Worm (Caenorhabditis elegans): ENCODE results near the gene epg-5.

The epg-5 gene

DNA sequence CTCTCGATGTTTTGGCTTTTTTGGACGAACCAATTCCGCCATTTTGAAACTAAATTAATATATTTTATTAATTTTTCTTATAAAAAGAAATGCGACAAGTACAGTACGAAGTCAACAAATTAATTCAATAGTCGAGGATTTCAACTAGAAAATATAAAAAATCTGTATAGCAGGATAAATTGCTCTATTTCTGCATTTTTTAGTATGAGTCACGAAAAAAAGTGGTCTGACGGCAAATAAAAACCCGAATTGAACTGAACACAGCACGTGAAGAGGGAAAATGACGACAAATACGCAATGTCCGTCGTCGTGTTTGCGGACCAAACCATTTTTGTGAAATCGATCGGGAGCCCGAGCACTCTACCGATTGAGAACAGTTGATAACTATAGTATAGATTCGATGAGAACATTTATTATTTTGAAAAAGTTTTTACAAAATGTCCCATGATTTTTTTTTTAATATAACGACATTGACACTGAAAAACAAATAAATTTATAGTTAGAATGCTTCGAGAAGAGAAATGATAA, at the start of gene epg-5:
epg-5 (minus strand) TSS at position 51 of the 528 bp plus-strand sequence.
- TF ChIP-seq tbx-37 (GFP tag; conservative IDR thresholded peaks at IDR 0.05) (no peak), tbx-11 (GFP tag; IDR thresholded peaks at IDR 0.05) (no peak), hmg-4 (GFP tag; optimal IDR thresholded peaks at IDR 0.05) (no peak), ceh-36 (tag; optimal IDR thresholded peaks at IDR 0.05) (no peak), B0310.2 (tag; optimal IDR thresholded peaks at IDR 0.05) (no peak), ama-1 (optimal IDR thresholded peaks at IDR 0.05) (no peak), flt-1 (GFP tag; IDR thresholded peaks at IDR 0.05) (no peak), ceh-13 (GFP tag; optimal IDR thresholded peaks at IDR 0.05) (no peak), hnd-1 (tag; optimal IDR thresholded peaks at IDR 0.05) (no peak), F13C5.2 (tag; optimal IDR thresholded peaks at IDR 0.05) (no peak), scrt-1 (GFP tag; IDR thresholded peaks at IDR 0.05) (no peak), aly-1 (tag; optimal IDR thresholded peaks at IDR 0.05) (no peak), hmbx-1 (tag; optimal IDR thresholded peaks at IDR 0.05) (no peak), tra-4 (tag; optimal IDR thresholded peaks at IDR 0.05) (no peak), pes-1 (GFP tag; IDR thresholded peaks at IDR 0.05) (no peak), ets-7 (tag; optimal IDR thresholded peaks at IDR 0.05) (no peak)

DNA sequence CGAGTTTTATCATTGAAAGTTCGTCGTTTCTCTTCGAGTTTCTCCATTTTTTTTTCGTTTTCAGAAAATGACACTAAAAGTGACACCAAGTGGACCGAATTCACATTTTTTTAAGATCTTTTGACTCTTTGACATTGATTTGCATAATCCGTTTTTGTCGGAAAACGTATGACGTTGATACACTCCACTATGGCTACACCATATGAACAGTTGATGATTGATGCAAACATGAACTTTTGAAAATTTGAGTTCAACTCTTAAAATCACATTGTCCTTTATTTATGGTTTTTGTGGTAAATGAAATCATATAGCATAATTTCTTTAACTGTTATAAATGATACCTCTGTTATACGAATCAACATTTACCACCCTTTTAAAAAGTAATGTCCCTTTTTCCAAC, 49.6 kb upstream of the epg-5 start, which contains the start of gene T19D12.10:
T19D12.10 (minus strand) TSS at position 101 of the 400 bp plus-strand sequence.
- TF ChIP-seq B0310.2 (tag; optimal IDR thresholded peaks at IDR 0.05) (no peak), hmbx-1 (tag; optimal IDR thresholded peaks at IDR 0.05) (no peak), hmg-4 (GFP tag; optimal IDR thresholded peaks at IDR 0.05) (no peak), ceh-13 (GFP tag; optimal IDR thresholded peaks at IDR 0.05) (no peak)

DNA sequence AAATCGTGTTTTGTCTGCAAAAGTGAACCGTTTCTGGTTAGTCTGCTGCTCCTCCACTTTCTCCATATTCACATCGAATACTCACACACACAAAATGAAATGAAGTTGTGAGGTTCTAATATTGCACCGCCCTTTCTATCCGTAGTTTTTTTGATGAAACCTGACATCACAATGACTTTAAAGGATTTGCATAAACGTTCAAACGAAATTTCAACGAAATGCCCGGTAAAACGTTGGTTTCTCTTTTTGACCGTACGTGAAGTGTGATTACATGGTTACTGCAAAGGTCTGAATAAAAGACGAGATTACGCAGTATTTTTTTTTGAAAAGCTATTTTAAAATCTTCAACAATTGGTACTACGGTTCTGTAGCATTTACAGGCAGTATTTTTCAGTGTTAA, 45.1 kb upstream of the epg-5 start, which contains the start of gene T19D12.9:
T19D12.9 (minus strand) TSS at position 101 of the 400 bp plus-strand sequence.
- TF ChIP-seq scrt-1 (GFP tag; IDR thresholded peaks at IDR 0.05) (no peak), ama-1 (optimal IDR thresholded peaks at IDR 0.05) (no peak), ets-7 (tag; optimal IDR thresholded peaks at IDR 0.05) (no peak), ceh-36 (tag; optimal IDR thresholded peaks at IDR 0.05) (no peak), ceh-13 (GFP tag; optimal IDR thresholded peaks at IDR 0.05) (no peak), aly-1 (tag; optimal IDR thresholded peaks at IDR 0.05) (no peak), tbx-37 (GFP tag; conservative IDR thresholded peaks at IDR 0.05) (no peak)

DNA sequence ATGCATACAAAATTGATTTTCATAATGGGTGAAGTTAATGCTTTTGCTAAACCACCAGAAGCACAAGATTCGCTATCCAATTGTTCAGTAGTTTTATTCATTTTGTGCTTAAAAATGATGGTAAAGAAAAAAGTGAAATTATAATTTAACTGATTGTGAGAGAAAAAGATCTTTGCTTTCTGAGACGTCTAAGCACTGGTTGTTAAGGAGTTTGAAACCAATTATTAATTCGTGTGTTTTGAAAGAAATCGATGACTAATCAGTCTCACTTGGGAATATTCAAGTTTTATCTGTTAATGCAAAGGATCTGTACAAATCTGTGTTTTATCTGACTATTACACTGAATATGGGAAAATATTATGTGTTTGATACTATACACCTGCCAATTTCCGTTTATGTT, 42.6 kb upstream of the epg-5 start, which contains the start of gene sra-26:
sra-26 (minus strand) TSS at position 101 of the 400 bp plus-strand sequence.
- no peak for TF ChIP-seq ceh-13 (GFP tag; optimal IDR thresholded peaks at IDR 0.05)

DNA sequence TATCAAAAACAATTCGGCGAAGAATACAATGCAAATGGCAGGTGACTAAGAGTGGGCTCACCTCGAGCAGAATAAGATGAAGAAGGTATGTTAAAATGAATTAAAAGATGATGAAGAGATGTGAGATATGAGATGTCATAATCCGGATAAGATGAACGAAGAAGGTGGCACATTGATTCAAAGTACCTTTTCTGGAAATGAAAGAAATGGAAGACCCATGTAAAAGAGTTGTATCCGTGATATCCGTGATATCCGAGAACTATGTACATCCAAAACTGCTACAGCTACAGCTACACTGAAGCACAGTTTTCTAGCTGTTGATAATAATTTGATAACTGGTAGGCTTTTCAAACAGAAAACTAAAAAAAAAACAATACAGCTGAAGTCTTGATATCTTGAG, 39.9 kb upstream of the epg-5 start, which contains the start of gene oig-8:
oig-8 (minus strand) TSS at position 101 of the 400 bp plus-strand sequence.
- no peak for TF ChIP-seq ets-7 (tag; optimal IDR thresholded peaks at IDR 0.05)
- TF ChIP-seq hmbx-1 (tag; optimal IDR thresholded peaks at IDR 0.05): no peak
- no peak for TF ChIP-seq flt-1 (GFP tag; IDR thresholded peaks at IDR 0.05)
- TF ChIP-seq hmg-4 (GFP tag; optimal IDR thresholded peaks at IDR 0.05): no peak
- TF ChIP-seq hnd-1 (tag; optimal IDR thresholded peaks at IDR 0.05): no peak
- no peak for TF ChIP-seq pes-1 (GFP tag; IDR thresholded peaks at IDR 0.05)
- TF ChIP-seq ceh-13 (GFP tag; optimal IDR thresholded peaks at IDR 0.05): no peak
- no peak for TF ChIP-seq ceh-36 (tag; optimal IDR thresholded peaks at IDR 0.05)
- no peak for TF ChIP-seq tra-4 (tag; optimal IDR thresholded peaks at IDR 0.05)
- no peak for TF ChIP-seq tbx-11 (GFP tag; IDR thresholded peaks at IDR 0.05)
- no peak for TF ChIP-seq B0310.2 (tag; optimal IDR thresholded peaks at IDR 0.05)
- TF ChIP-seq sea-1 (GFP tag; conservative IDR thresholded peaks at IDR 0.05): no peak

DNA sequence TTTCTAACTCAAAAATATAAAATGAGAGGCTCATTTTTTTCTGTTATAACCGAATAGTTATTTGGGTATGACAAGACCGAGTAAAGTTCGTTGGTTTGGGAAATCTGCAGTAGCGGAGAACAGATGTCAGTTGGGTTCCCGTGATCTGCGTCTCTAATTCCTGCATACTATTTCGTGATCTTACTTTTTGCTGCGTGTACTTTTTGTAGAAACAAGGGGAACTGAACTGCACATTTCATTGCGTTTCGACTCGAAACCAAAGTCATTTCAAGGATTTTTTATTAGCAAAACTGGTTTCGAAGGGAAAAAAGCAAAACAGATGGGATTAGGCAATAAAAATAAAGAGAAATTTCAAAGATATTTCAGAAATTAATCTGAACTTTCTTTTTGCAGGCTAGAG, 37.7 kb upstream of the epg-5 start:
- TF ChIP-seq hnd-1 (tag; optimal IDR thresholded peaks at IDR 0.05) (no peak), F13C5.2 (tag; optimal IDR thresholded peaks at IDR 0.05) (no peak), ceh-13 (GFP tag; optimal IDR thresholded peaks at IDR 0.05) (no peak), hmg-4 (GFP tag; optimal IDR thresholded peaks at IDR 0.05) (no peak), aly-1 (tag; optimal IDR thresholded peaks at IDR 0.05) (no peak)

DNA sequence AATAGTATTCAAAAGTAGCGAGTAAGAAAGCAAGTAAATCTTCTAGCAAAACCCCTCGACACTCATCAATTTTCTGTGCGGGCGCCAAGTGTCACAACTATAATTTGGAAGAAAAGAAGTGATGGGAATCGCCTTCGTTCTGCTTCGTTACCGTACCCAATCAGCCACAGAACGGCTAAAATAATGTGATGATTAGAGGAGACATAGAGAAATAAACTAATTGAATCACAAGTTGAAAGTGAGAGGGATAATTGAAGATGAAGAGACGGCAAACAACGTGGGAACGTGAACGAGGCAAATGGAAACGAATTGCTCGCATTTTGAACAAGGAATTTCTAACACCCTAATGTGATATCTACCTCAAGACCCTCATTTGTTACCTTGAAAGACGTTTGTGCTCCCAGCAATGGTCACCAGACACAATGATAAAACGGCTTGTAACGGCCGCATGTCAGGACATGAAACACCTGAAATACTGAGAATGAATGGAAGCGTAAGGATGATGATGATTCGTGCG, 33.5 kb upstream of the epg-5 start, which contains the start of gene T19D12.6:
T19D12.6 (minus strand) TSS at position 467 of the 517 bp plus-strand sequence.
- TF ChIP-seq pes-1 (GFP tag; IDR thresholded peaks at IDR 0.05) (no peak), hmbx-1 (tag; optimal IDR thresholded peaks at IDR 0.05) (no peak), tbx-11 (GFP tag; IDR thresholded peaks at IDR 0.05) (no peak), ceh-36 (tag; optimal IDR thresholded peaks at IDR 0.05) (no peak)

DNA sequence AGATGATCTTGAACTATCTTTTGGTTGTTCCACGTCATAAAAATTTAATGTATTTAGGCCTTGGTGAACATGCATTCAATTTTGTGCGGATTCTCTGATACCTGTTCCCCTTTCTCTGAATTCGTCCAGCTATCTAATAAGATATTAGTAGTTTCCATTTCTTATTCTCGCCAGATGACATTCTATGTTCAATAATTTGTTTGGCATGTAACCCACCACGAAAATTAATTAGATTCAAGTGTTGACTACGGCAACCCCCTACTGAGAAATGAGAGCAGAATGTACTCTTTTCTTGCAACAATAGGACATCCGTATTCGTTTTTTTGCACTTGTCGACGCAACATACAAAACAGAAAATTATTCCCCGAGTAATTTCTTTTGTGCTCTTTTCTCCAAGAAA, 33.0 kb upstream of the epg-5 start:
- TF ChIP-seq flt-1 (GFP tag; IDR thresholded peaks at IDR 0.05) (no peak), ets-7 (tag; optimal IDR thresholded peaks at IDR 0.05) (no peak), pes-1 (GFP tag; IDR thresholded peaks at IDR 0.05) (no peak), hmbx-1 (tag; optimal IDR thresholded peaks at IDR 0.05) (no peak), ceh-13 (GFP tag; optimal IDR thresholded peaks at IDR 0.05) (no peak), aly-1 (tag; optimal IDR thresholded peaks at IDR 0.05) (no peak), tbx-37 (GFP tag; conservative IDR thresholded peaks at IDR 0.05) (no peak), hmg-4 (GFP tag; optimal IDR thresholded peaks at IDR 0.05) (no peak), tbx-11 (GFP tag; IDR thresholded peaks at IDR 0.05) (no peak), sea-1 (GFP tag; conservative IDR thresholded peaks at IDR 0.05) (no peak), ama-1 (optimal IDR thresholded peaks at IDR 0.05) (no peak), scrt-1 (GFP tag; IDR thresholded peaks at IDR 0.05) (no peak), hnd-1 (tag; optimal IDR thresholded peaks at IDR 0.05) (no peak), B0310.2 (tag; optimal IDR thresholded peaks at IDR 0.05) (no peak)
